Fruit fly (Drosophila melanogaster) whole organism, wandering third instar larva: ENCODE data around the gene CG2898.

Source experiments
- Abd-B ChIP-seq: fragments of >200 bp; optimal IDR thresholded peaks from 2 replicates; lab custom pipeline; 2017; ENCODE audit warnings: missing biosample characterization, missing genetic modification characterization
- CG32264 ChIP-seq: fragments of 200-800 bp; sonication (Bioruptor generic); optimal IDR thresholded peaks from 2 replicates; lab custom pipeline; 2016; ENCODE audit warnings: missing biosample characterization, missing genetic modification characterization
- CG9705 ChIP-seq: fragments of 200-800 bp; sonication (Bioruptor generic); optimal IDR thresholded peaks from 2 replicates; lab custom pipeline; 2018; ENCODE audit warnings: missing biosample characterization, mild to moderate bottlenecking, missing genetic modification characterization
- CrebA ChIP-seq: fragments of 200-800 bp; sonication (Bioruptor generic); optimal IDR thresholded peaks from 2 replicates; lab custom pipeline; 2016; ENCODE audit warnings: missing biosample characterization, mild to moderate bottlenecking, missing genetic modification characterization, borderline replicate concordance
- Dif ChIP-seq: fragments of 200-275, 200-300 bp; sonication (Bioruptor generic); optimal IDR thresholded peaks from 2 replicates; lab custom pipeline; 2018; ENCODE audit warnings: missing biosample characterization, missing genetic modification characterization; ENCODE audit not compliant: partially characterized antibody
- GATAd ChIP-seq: sonication (Bioruptor generic); optimal IDR thresholded peaks from 2 replicates; lab custom pipeline; 2016; ENCODE audit warnings: missing biosample characterization, missing genetic modification characterization
- HLH106 ChIP-seq: fragments of 200-800 bp; optimal IDR thresholded peaks from 3 replicates; lab custom pipeline; 2019; ENCODE audit warnings: missing biosample characterization, mild to moderate bottlenecking, missing genetic modification characterization, moderate library complexity
- Hnf4 ChIP-seq: fragments of 200-800 bp; sonication (Bioruptor generic); optimal IDR thresholded peaks from 2 replicates; lab custom pipeline; 2016; ENCODE audit warnings: missing biosample characterization, mild to moderate bottlenecking, missing genetic modification characterization
- Hr78 ChIP-seq: fragments of >200 bp; optimal IDR thresholded peaks from 2 replicates; lab custom pipeline; 2017; ENCODE audit warnings: missing biosample characterization, missing genetic modification characterization
- Hr83 ChIP-seq: fragments of 200-300 bp; sonication (Bioruptor generic); optimal IDR thresholded peaks from 2 replicates; lab custom pipeline; 2016; ENCODE audit warnings: missing biosample characterization, mild to moderate bottlenecking, missing genetic modification characterization, moderate library complexity; ENCODE audit not compliant: poor library complexity, severe bottlenecking
- Jra ChIP-seq: sonication (Bioruptor generic); optimal IDR thresholded peaks from 2 replicates; lab custom pipeline; 2016; ENCODE audit warnings: missing biosample characterization, missing genetic modification characterization
- Mio ChIP-seq: sonication (Bioruptor generic); optimal IDR thresholded peaks from 2 replicates; lab custom pipeline; 2016; ENCODE audit warnings: missing biosample characterization, missing genetic modification characterization
- OdsH ChIP-seq: fragments of 200-800 bp; sonication (Bioruptor generic); optimal IDR thresholded peaks from 2 replicates; lab custom pipeline; 2016; ENCODE audit warnings: missing biosample characterization, mild to moderate bottlenecking, missing genetic modification characterization
- Rel ChIP-seq, 2 experiments: fragments of 200-800 bp; sonication (Bioruptor generic) in 1 of 2; optimal IDR thresholded peaks; 2 replicates in 1 of 2; 3 replicates in 1 of 2; lab custom pipeline; 2016 to 2019; ENCODE audit warnings: mild to moderate bottlenecking in 2 of 2, missing biosample characterization in 2 of 2, missing genetic modification characterization in 2 of 2, moderate library complexity in 1 of 2
- Sp1 ChIP-seq: fragments of 200-800 bp; sonication (Bioruptor generic); optimal IDR thresholded peaks from 3 replicates; lab custom pipeline; 2019; ENCODE audit warnings: missing biosample characterization, mild to moderate bottlenecking, missing genetic modification characterization, moderate library complexity
- Vsx2 ChIP-seq: fragments of 200-300, 225-300 bp; sonication (Bioruptor generic); optimal IDR thresholded peaks from 2 replicates; lab custom pipeline; 2018; ENCODE audit warnings: missing biosample characterization, missing genetic modification characterization; ENCODE audit not compliant: partially characterized antibody
- br ChIP-seq: fragments of 200-800 bp; sonication (Bioruptor generic); optimal IDR thresholded peaks from 2 replicates; lab custom pipeline; 2016; ENCODE audit warnings: missing biosample characterization, missing genetic modification characterization
- brk ChIP-seq: fragments of 200-800 bp; sonication (Bioruptor generic); optimal IDR thresholded peaks from 2 replicates; lab custom pipeline; 2016; ENCODE audit warnings: missing biosample characterization, mild to moderate bottlenecking, missing genetic modification characterization
- dmrt93B ChIP-seq: fragments of 200-800 bp; sonication (Bioruptor generic); optimal IDR thresholded peaks from 2 replicates; lab custom pipeline; 2018; ENCODE audit warnings: missing biosample characterization, mild to moderate bottlenecking, missing genetic modification characterization
- ey ChIP-seq: fragments of 200-800 bp; sonication (Bioruptor generic); optimal IDR thresholded peaks from 2 replicates; lab custom pipeline; 2016; ENCODE audit warnings: missing biosample characterization, missing genetic modification characterization
- foxo ChIP-seq, 2 experiments: fragments of 200-800 bp; sonication (Bioruptor generic); optimal IDR thresholded peaks; 2 replicates in 1 of 2; 3 replicates in 1 of 2; lab custom pipeline; 2016 to 2017; ENCODE audit warnings: missing biosample characterization in 2 of 2, missing genetic modification characterization in 2 of 2
- fru ChIP-seq: fragments of 200-800 bp; sonication (Bioruptor generic); optimal IDR thresholded peaks from 3 replicates; lab custom pipeline; 2016; ENCODE audit warnings: missing biosample characterization, mild to moderate bottlenecking, missing genetic modification characterization
- h ChIP-seq: fragments of 200-800 bp; sonication (Bioruptor generic); optimal IDR thresholded peaks from 3 replicates; lab custom pipeline; 2016; ENCODE audit warnings: missing biosample characterization, mild to moderate bottlenecking, missing genetic modification characterization
- jim ChIP-seq: fragments of 175-275, 200-325 bp; sonication (Bioruptor generic); optimal IDR thresholded peaks from 2 replicates; lab custom pipeline; 2016; ENCODE audit warnings: missing biosample characterization, mild to moderate bottlenecking, missing genetic modification characterization
- pan ChIP-seq: fragments of >200 bp; optimal IDR thresholded peaks from 2 replicates; lab custom pipeline; 2017
- psq ChIP-seq: fragments of 200-800 bp; sonication (Bioruptor generic); optimal IDR thresholded peaks from 3 replicates; lab custom pipeline; 2017; ENCODE audit warnings: missing biosample characterization, mild to moderate bottlenecking, missing genetic modification characterization, moderate library complexity
- rgr ChIP-seq: fragments of 200-800 bp; sonication (Bioruptor generic); optimal IDR thresholded peaks from 3 replicates; lab custom pipeline; 2016; ENCODE audit warnings: missing biosample characterization, mild to moderate bottlenecking, missing genetic modification characterization
- sage ChIP-seq: fragments of 200-800 bp; sonication (Bioruptor generic); optimal IDR thresholded peaks from 2 replicates; lab custom pipeline; 2016; ENCODE audit warnings: missing biosample characterization, mild to moderate bottlenecking, missing genetic modification characterization
- sv ChIP-seq: fragments of 200-800 bp; sonication (Bioruptor generic); optimal IDR thresholded peaks from 3 replicates; lab custom pipeline; 2016; ENCODE audit warnings: missing biosample characterization, missing genetic modification characterization
- tai ChIP-seq: sonication (Bioruptor generic); optimal IDR thresholded peaks from 2 replicates; lab custom pipeline; 2016; ENCODE audit warnings: missing biosample characterization, missing genetic modification characterization
- woc ChIP-seq: sonication (Bioruptor generic); optimal IDR thresholded peaks from 2 replicates; lab custom pipeline; 2016; ENCODE audit warnings: missing biosample characterization, mild to moderate bottlenecking, missing genetic modification characterization

The CG2898 gene

dm6 chrX:10385757-10386156 lies 10.6 kb downstream of the CG2898 start, which contains the start of the genes Psf3 and flw:
Psf3 (minus strand) TSS chrX:10385861.
flw (plus strand) TSS chrX:10385960.
- TF ChIP-seq Dif (GFP tag; lab: Kevin White, UChicago): no peak
- TF ChIP-seq jim (GFP tag; lab: Kevin White, UChicago): no peak
- no peak for TF ChIP-seq Rel (GFP tag; optimal IDR thresholded peaks at IDR 0.05; lab: Kevin White, UChicago)
- no peak for TF ChIP-seq Rel (tag; optimal IDR thresholded peaks at IDR 0.05; lab: Kevin White, UChicago)
- peak; percentile 33 for TF ChIP-seq rgr (GFP tag; lab: Kevin White, UChicago)
- no peak for TF ChIP-seq sv
- no peak for TF ChIP-seq psq
- no peak for TF ChIP-seq dmrt93B (GFP tag; lab: Kevin White, UChicago)
- TF ChIP-seq woc (GFP tag; lab: Kevin White, UChicago): no peak
- no peak for TF ChIP-seq ey (GFP tag; lab: Kevin White, UChicago)
- peak; percentile 18 for TF ChIP-seq sage (GFP tag; lab: Kevin White, UChicago)
- TF ChIP-seq CG9705: peak; percentile 6
- no peak for TF ChIP-seq Hnf4
- TF ChIP-seq CrebA (GFP tag; lab: Kevin White, UChicago): no peak
- TF ChIP-seq OdsH (GFP tag; lab: Kevin White, UChicago): no peak
- no peak for TF ChIP-seq HLH106 (tag; lab: Kevin White, UChicago)
- TF ChIP-seq fru (GFP tag; lab: Kevin White, UChicago): no peak
- TF ChIP-seq Jra (GFP tag; lab: Kevin White, UChicago): no peak

- no peak for TF ChIP-seq brk
- no peak for TF ChIP-seq Abd-B (GFP tag; lab: Kevin White, UChicago)
- TF ChIP-seq, all 38 proteins: peak for 0
Observed at dm6 chrX:10386183-10386582, 11.0 kb downstream of the CG2898 start.

DNA sequence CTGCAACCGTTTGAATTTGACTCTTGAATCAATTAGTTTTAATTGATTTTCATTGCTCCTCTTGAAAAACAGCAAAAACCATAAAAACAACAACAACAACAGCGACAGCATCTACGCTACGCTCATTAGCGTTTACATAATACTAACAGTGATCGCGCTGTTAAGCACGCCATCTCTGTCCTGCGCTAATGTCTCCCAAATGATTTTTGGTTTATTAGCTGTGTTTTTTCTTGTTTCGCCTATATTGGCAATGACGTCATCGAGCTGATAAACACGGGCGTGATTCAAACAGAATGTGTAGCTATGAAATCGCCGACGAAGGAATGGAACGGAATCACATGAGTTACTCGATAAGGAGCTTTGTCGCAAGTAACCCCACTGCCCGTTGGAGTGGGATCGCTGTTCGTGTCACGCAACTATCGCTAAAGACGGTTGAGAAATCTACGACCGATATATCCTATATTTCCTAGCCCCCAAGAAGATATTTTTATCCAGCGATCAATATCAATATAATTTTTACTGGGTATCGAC lies 11.7 kb downstream of the CG2898 start:
- TF ChIP-seq dmrt93B (GFP tag; lab: Kevin White, UChicago) (no peak), Rel (GFP tag; optimal IDR thresholded peaks at IDR 0.05; lab: Kevin White, UChicago) (no peak), Rel (tag; optimal IDR thresholded peaks at IDR 0.05; lab: Kevin White, UChicago) (no peak), Hr78 (GFP tag; lab: Kevin White, UChicago) (no peak), Mio (GFP tag; lab: Kevin White, UChicago) (no peak), rgr (GFP tag; lab: Kevin White, UChicago) (no peak), Hr83 (GFP tag; lab: Kevin White, UChicago) (no peak), br (no peak), HLH106 (tag; lab: Kevin White, UChicago) (no peak), sage (GFP tag; lab: Kevin White, UChicago) (no peak), pan (lab: Kevin White, UChicago) (no peak), Vsx2 (GFP tag; lab: Kevin White, UChicago) (no peak), GATAd (GFP tag; lab: Kevin White, UChicago) (no peak), brk (no peak), Hnf4 (no peak), Sp1 (GFP tag; lab: Kevin White, UChicago) (no peak), CG32264 (no peak), foxo (GFP tag; optimal IDR thresholded peaks at IDR 0.05; lab: Kevin White, UChicago) (no peak), CrebA (GFP tag; lab: Kevin White, UChicago) (no peak), Abd-B (GFP tag; lab: Kevin White, UChicago) (no peak)

- TF ChIP-seq Jra (GFP tag; lab: Kevin White, UChicago) (no peak), br (peak; percentile 39), jim (GFP tag; lab: Kevin White, UChicago) (no peak), Hnf4 (peak; percentile 56), brk (no peak), CG9705 (no peak), tai (GFP tag; lab: Kevin White, UChicago) (no peak), OdsH (GFP tag; lab: Kevin White, UChicago) (peak; percentile 53), ey (GFP tag; lab: Kevin White, UChicago) (peak; percentile 65), woc (GFP tag; lab: Kevin White, UChicago) (peak; percentile 2), HLH106 (tag; lab: Kevin White, UChicago) (peak; percentile 42), rgr (GFP tag; lab: Kevin White, UChicago) (peak; percentile 57), Mio (GFP tag; lab: Kevin White, UChicago) (no peak), CrebA (GFP tag; lab: Kevin White, UChicago) (no peak), h (GFP tag; lab: Kevin White, UChicago) (peak; percentile 69), psq (peak; percentile 47), fru (GFP tag; lab: Kevin White, UChicago) (peak; percentile 65), dmrt93B (GFP tag; lab: Kevin White, UChicago) (peak; percentile 23), foxo (GFP tag; optimal IDR thresholded peaks at IDR 0.05; lab: Kevin White, UChicago) (peak in 1 of 2 experiments; percentile 70), Sp1 (GFP tag; lab: Kevin White, UChicago) (no peak), GATAd (GFP tag; lab: Kevin White, UChicago) (peak; percentile 2), Hr78 (GFP tag; lab: Kevin White, UChicago) (no peak)
- TF ChIP-seq, all 38 proteins: peak for 13
Observed at dm6 chrX:10387672-10388071, 12.5 kb downstream of the CG2898 start.
